Worm (Caenorhabditis elegans) whole organism, young adult: ENCODE results near the gene icl-1.

ENCODE experiments used
- B0035.1 ChIP-seq: sonication (generic microtip); optimal IDR thresholded peaks from 2 replicates; lab custom pipeline; 2016; ENCODE audit warnings: missing genetic modification characterization, mild to moderate bottlenecking, missing compliant biosample characterization, missing genotype, missing genetic modification reagents
- C06A6.2 ChIP-seq: fragments of 200-800 bp; sonication (Bioruptor generic); conservative IDR thresholded peaks from 2 replicates; pipeline ENCODE4 v1.3.6; 2022; ENCODE audit warnings: missing genetic modification characterization, missing compliant biosample characterization
- C17E4.6 ChIP-seq: fragments of 200-800 bp; sonication (Bioruptor generic); IDR thresholded peaks from 2 replicates; pipeline ENCODE4 v1.3.6; 2022; ENCODE audit warnings: missing genetic modification reagents, missing genetic modification characterization, missing compliant biosample characterization
- F10E7.11 ChIP-seq: sonication (generic microtip); optimal IDR thresholded peaks from 2 replicates; lab custom pipeline; 2017; ENCODE audit warnings: mild to moderate bottlenecking, missing genetic modification characterization, moderate library complexity, missing compliant biosample characterization
- F22D6.2 ChIP-seq: sonication (generic microtip); optimal IDR thresholded peaks from 2 replicates; lab custom pipeline; 2016; ENCODE audit warnings: mild to moderate bottlenecking, missing genetic modification characterization, missing compliant biosample characterization
- F23B12.7 ChIP-seq: sonication (generic microtip); optimal IDR thresholded peaks from 2 replicates; lab custom pipeline; 2017; ENCODE audit warnings: missing genetic modification characterization, mild to moderate bottlenecking, missing compliant biosample characterization, antibody characterized with exemption, moderate library complexity; ENCODE audit not compliant: insufficient read depth
- F33H1.4 ChIP-seq: fragments of 200-800 bp; sonication (Bioruptor generic); IDR thresholded peaks from 2 replicates; pipeline ENCODE4 v1.3.6; 2022; ENCODE audit warnings: missing genetic modification reagents, missing genetic modification characterization, missing compliant biosample characterization
- F52B5.7 ChIP-seq: sonication (generic microtip); optimal IDR thresholded peaks from 2 replicates; lab custom pipeline; 2016; ENCODE audit warnings: mild to moderate bottlenecking, missing genetic modification characterization, missing compliant biosample characterization
- F57A8.1 ChIP-seq: fragments of 200-800 bp; sonication (Bioruptor generic); optimal IDR thresholded peaks from 2 replicates; lab custom pipeline; 2018; ENCODE audit warnings: mild to moderate bottlenecking, missing genetic modification characterization, moderate library complexity, missing compliant biosample characterization
- K11D2.4 ChIP-seq: fragments of 200-800 bp; sonication (Bioruptor generic); IDR thresholded peaks from 2 replicates; pipeline ENCODE4 v1.3.6; 2022; ENCODE audit warnings: missing genetic modification reagents, missing genetic modification characterization, missing compliant biosample characterization
- Y53F4B.3 ChIP-seq: fragments of 200-800 bp; sonication (Bioruptor generic); IDR thresholded peaks from 2 replicates; pipeline ENCODE4 v1.3.6; 2022; ENCODE audit warnings: missing genetic modification reagents, missing genetic modification characterization, missing compliant biosample characterization
- Y56A3A.18 ChIP-seq: fragments of 200-800 bp; sonication (Bioruptor generic); IDR thresholded peaks from 2 replicates; pipeline ENCODE4 v1.3.6; 2022; ENCODE audit warnings: missing genetic modification reagents, missing genetic modification characterization, missing compliant biosample characterization
- Y95B8A.8 ChIP-seq: fragments of 200-800 bp; sonication (Bioruptor generic); IDR thresholded peaks from 2 replicates; pipeline ENCODE4 v1.3.6; 2022; ENCODE audit warnings: missing genetic modification reagents, missing genetic modification characterization, missing compliant biosample characterization
- ZK185.1 ChIP-seq: sonication (generic microtip); optimal IDR thresholded peaks from 2 replicates; lab custom pipeline; 2016; ENCODE audit warnings: mild to moderate bottlenecking, missing genetic modification characterization, missing compliant biosample characterization; ENCODE audit not compliant: poor library complexity, severe bottlenecking
- athp-1 ChIP-seq: sonication (generic microtip); optimal IDR thresholded peaks from 2 replicates; lab custom pipeline; 2017; ENCODE audit warnings: mild to moderate bottlenecking, missing genetic modification characterization, missing compliant biosample characterization
- attf-3 ChIP-seq: fragments of 200-800 bp; sonication (Bioruptor generic); conservative IDR thresholded peaks from 2 replicates; pipeline ENCODE4 v1.3.6; 2022; ENCODE audit warnings: missing genetic modification reagents, missing genetic modification characterization, missing compliant biosample characterization
- attf-5 ChIP-seq: fragments of 200-800 bp; sonication (Bioruptor generic); optimal IDR thresholded peaks from 2 replicates; lab custom pipeline; 2018; ENCODE audit warnings: mild to moderate bottlenecking, missing genetic modification characterization, missing compliant biosample characterization
- attf-6 ChIP-seq: fragments of 200-800 bp; sonication (Bioruptor generic); IDR thresholded peaks from 2 replicates; pipeline ENCODE4 v1.3.6; 2022; ENCODE audit warnings: missing genetic modification reagents, missing genetic modification characterization, missing compliant biosample characterization
- ccch-3 ChIP-seq: fragments of 200-800 bp; sonication (Bioruptor generic); optimal IDR thresholded peaks from 2 replicates; lab custom pipeline; 2018; ENCODE audit warnings: mild to moderate bottlenecking, missing genetic modification characterization, missing compliant biosample characterization
- ceh-27 ChIP-seq: fragments of 200-800 bp; sonication (Bioruptor generic); optimal IDR thresholded peaks from 2 replicates; lab custom pipeline; 2018; ENCODE audit warnings: mild to moderate bottlenecking, missing genetic modification characterization, moderate library complexity, missing compliant biosample characterization
- ceh-40 ChIP-seq: fragments of 200-800 bp; sonication (Bioruptor generic); IDR thresholded peaks from 2 replicates; pipeline ENCODE4 v1.3.6; 2022; ENCODE audit warnings: missing genetic modification characterization, missing compliant biosample characterization
- die-1 ChIP-seq: sonication (generic microtip); optimal IDR thresholded peaks from 2 replicates; lab custom pipeline; 2016; ENCODE audit warnings: missing genotype, mild to moderate bottlenecking, missing genetic modification characterization, missing compliant biosample characterization
- dox-1 ChIP-seq: fragments of 200-800 bp; sonication (Bioruptor generic); IDR thresholded peaks from 2 replicates; pipeline ENCODE4 v1.3.6; 2022; ENCODE audit warnings: missing genetic modification reagents, missing genetic modification characterization, missing compliant biosample characterization
- egl-18 ChIP-seq: fragments of 200-800 bp; sonication (Bioruptor generic); IDR thresholded peaks from 2 replicates; pipeline ENCODE4 v1.3.6; 2022; ENCODE audit warnings: missing genetic modification reagents, missing genetic modification characterization, missing compliant biosample characterization
- egl-44 ChIP-seq: fragments of 200-800 bp; sonication (Bioruptor generic); IDR thresholded peaks from 2 replicates; pipeline ENCODE4 v1.3.6; 2022; ENCODE audit warnings: missing genetic modification reagents, missing genetic modification characterization, missing compliant biosample characterization
- egrh-3 ChIP-seq: fragments of 200-800 bp; sonication (Bioruptor generic); IDR thresholded peaks from 2 replicates; pipeline ENCODE4 v1.3.6; 2022; ENCODE audit warnings: missing genetic modification reagents, missing genetic modification characterization, missing compliant biosample characterization
- ekl-4 ChIP-seq: fragments of 200-800 bp; sonication (Bioruptor generic); IDR thresholded peaks from 2 replicates; pipeline ENCODE4 v1.3.6; 2022; ENCODE audit warnings: missing genetic modification reagents, missing genetic modification characterization, missing compliant biosample characterization
- hlh-26 ChIP-seq: fragments of 200-800 bp; sonication (Bioruptor generic); conservative IDR thresholded peaks from 2 replicates; pipeline ENCODE4 v1.3.6; 2022; ENCODE audit warnings: missing genetic modification reagents, missing genetic modification characterization, missing compliant biosample characterization
- hmg-1.2 ChIP-seq: fragments of 200-800 bp; sonication (Bioruptor generic); IDR thresholded peaks from 2 replicates; pipeline ENCODE4 v1.3.6; 2022; ENCODE audit warnings: missing genetic modification reagents, missing genetic modification characterization, missing compliant biosample characterization
- let-526 ChIP-seq: fragments of 200-800 bp; sonication (Bioruptor generic); IDR thresholded peaks from 2 replicates; pipeline ENCODE4 v1.3.6; 2022; ENCODE audit warnings: missing genetic modification reagents, missing genetic modification characterization, missing compliant biosample characterization
- lin-26 ChIP-seq: fragments of 200-800 bp; sonication (Bioruptor generic); IDR thresholded peaks from 2 replicates; pipeline ENCODE4 v1.3.6; 2022; ENCODE audit warnings: missing genetic modification reagents, missing genetic modification characterization, missing compliant biosample characterization
- mcd-1 ChIP-seq: fragments of 200-800 bp; sonication (Bioruptor generic); IDR thresholded peaks from 2 replicates; pipeline ENCODE4 v1.3.6; 2022; ENCODE audit warnings: missing genetic modification reagents, missing genetic modification characterization, missing compliant biosample characterization
- mel-28 ChIP-seq: sonication (generic microtip); optimal IDR thresholded peaks from 2 replicates; lab custom pipeline; 2016; ENCODE audit warnings: borderline replicate concordance, mild to moderate bottlenecking, missing genetic modification characterization, missing compliant biosample characterization
- pbrm-1 ChIP-seq: fragments of 200-800 bp; sonication (Bioruptor generic); IDR thresholded peaks from 2 replicates; pipeline ENCODE4 v1.3.6; 2022; ENCODE audit warnings: missing genetic modification reagents, missing genetic modification characterization, missing compliant biosample characterization
- pha-4 ChIP-seq: fragments of 150-350 bp; sonication (generic microtip); optimal IDR thresholded peaks from 2 replicates; lab custom pipeline; 2014; ENCODE audit warnings: missing biosample characterization, missing genetic modification reagents, missing genetic modification characterization
- rcor-1 ChIP-seq: fragments of 200-800 bp; sonication (Bioruptor generic); IDR thresholded peaks from 2 replicates; pipeline ENCODE4 v1.3.6; 2022; ENCODE audit warnings: missing genetic modification reagents, missing genetic modification characterization, missing compliant biosample characterization
- repo-1 ChIP-seq: sonication (generic microtip); optimal IDR thresholded peaks from 2 replicates; lab custom pipeline; 2017; ENCODE audit warnings: mild to moderate bottlenecking, missing genetic modification characterization, missing compliant biosample characterization
- rpc-1 ChIP-seq, 2 experiments: fragments of 150-350 bp in 1 of 2; sonication (generic microtip) in 1 of 2; optimal IDR thresholded peaks; 2 replicates each; lab custom pipeline; 2014 to 2018; ENCODE audit warnings: missing biosample characterization in 1 of 2, missing genetic modification characterization in 1 of 2, missing genetic modification reagents in 1 of 2, missing genotype in 1 of 2
- snpc-4 ChIP-seq, 5 experiments: fragments of 150-350 bp in 1 of 5; sonication (generic microtip) in 4 of 5; optimal IDR thresholded peaks; 2 replicates each; lab custom pipeline; 2014 to 2018; ENCODE audit warnings: missing genetic modification characterization in 5 of 5, missing biosample characterization in 3 of 5, antibody characterized with exemption in 2 of 5, mild to moderate bottlenecking in 2 of 5, missing compliant biosample characterization in 2 of 5, missing genotype in 2 of 5, moderate library complexity in 2 of 5, missing genetic modification reagents in 1 of 5
- unc-62 ChIP-seq: fragments of 150-350 bp; optimal IDR thresholded peaks from 2 replicates; lab custom pipeline; 2014; ENCODE audit warnings: missing biosample characterization, missing genetic modification reagents, missing genetic modification characterization
- ztf-25 ChIP-seq: fragments of 200-800 bp; sonication (Bioruptor generic); IDR thresholded peaks from 2 replicates; pipeline ENCODE4 v1.3.6; 2022; ENCODE audit warnings: missing genetic modification reagents, missing genetic modification characterization, missing compliant biosample characterization
- ztf-26 ChIP-seq: sonication (generic microtip); optimal IDR thresholded peaks from 2 replicates; lab custom pipeline; 2017; ENCODE audit warnings: missing genetic modification characterization, missing compliant biosample characterization
- ztf-6 ChIP-seq: fragments of 200-800 bp; sonication (Bioruptor generic); IDR thresholded peaks from 2 replicates; pipeline ENCODE4 v1.3.6; 2022; ENCODE audit warnings: missing genetic modification reagents, missing genetic modification characterization, missing compliant biosample characterization

The icl-1 gene

ce11 chrV:738770-739169, 11.0 kb upstream of the icl-1 start, which contains the start of gene srj-24:
Gene srj-24, minus strand, starts transcription at chrV:738870.
- TF ChIP-seq Y56A3A.18 (GFP tag; lab: Robert Waterston, UW) (no peak), rpc-1 (optimal IDR thresholded peaks at IDR 0.05; lab: Kevin White, UChicago) (no peak), rpc-1 (tag; optimal IDR thresholded peaks at IDR 0.05; lab: Kevin White, UChicago) (no peak), hlh-26 (GFP tag; lab: Robert Waterston, UW) (no peak), F23B12.7 (tag; lab: Kevin White, UChicago) (no peak), ztf-26 (tag; lab: Kevin White, UChicago) (no peak), repo-1 (tag; lab: Kevin White, UChicago) (no peak), ekl-4 (GFP tag; lab: Robert Waterston, UW) (no peak), C06A6.2 (no peak)

DNA sequence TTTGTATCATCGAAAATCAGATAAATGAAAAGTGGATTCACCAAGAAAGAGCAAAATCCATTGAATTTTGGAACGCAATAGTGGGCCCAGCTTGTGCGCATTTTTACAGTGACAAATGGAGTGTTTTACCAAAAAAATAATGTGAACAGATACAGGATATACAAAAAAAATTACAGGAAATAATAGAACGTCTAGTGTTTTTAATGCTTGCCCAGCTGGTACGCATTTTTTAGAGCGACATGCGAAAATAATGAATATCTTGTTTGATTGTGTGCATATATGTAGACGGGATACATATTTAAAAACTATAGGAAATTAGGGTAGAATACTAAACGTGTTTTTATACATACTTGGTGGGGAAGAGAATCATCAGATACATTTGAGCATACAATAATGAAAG, 8.4 kb upstream of the icl-1 start, which contains the start of gene srj-25:
Gene srj-25, minus strand, starts transcription at position 101 of the 400 bp plus-strand sequence.
- TF ChIP-seq pha-4 (tag; lab: Kevin White, UChicago) (no peak), ccch-3 (GFP tag; lab: Kevin White, UChicago) (no peak), Y53F4B.3 (GFP tag; lab: Robert Waterston, UW) (no peak), let-526 (GFP tag; lab: Robert Waterston, UW) (no peak), die-1 (tag; lab: Kevin White, UChicago) (no peak), mel-28 (tag; lab: Kevin White, UChicago) (no peak), ceh-40 (no peak), ceh-27 (GFP tag; lab: Kevin White, UChicago) (no peak), ztf-25 (GFP tag; lab: Robert Waterston, UW) (no peak), repo-1 (tag; lab: Kevin White, UChicago) (no peak), ztf-6 (no peak), attf-6 (GFP tag; lab: Robert Waterston, UW) (no peak), attf-3 (GFP tag; lab: Robert Waterston, UW) (no peak), F52B5.7 (tag; lab: Kevin White, UChicago) (no peak), F33H1.4 (GFP tag; lab: Robert Waterston, UW) (no peak), C17E4.6 (GFP tag; lab: Robert Waterston, UW) (no peak), ekl-4 (GFP tag; lab: Robert Waterston, UW) (no peak), egl-18 (GFP tag; lab: Robert Waterston, UW) (no peak), rcor-1 (GFP tag; lab: Robert Waterston, UW) (no peak), lin-26 (GFP tag; lab: Robert Waterston, UW) (no peak)

DNA sequence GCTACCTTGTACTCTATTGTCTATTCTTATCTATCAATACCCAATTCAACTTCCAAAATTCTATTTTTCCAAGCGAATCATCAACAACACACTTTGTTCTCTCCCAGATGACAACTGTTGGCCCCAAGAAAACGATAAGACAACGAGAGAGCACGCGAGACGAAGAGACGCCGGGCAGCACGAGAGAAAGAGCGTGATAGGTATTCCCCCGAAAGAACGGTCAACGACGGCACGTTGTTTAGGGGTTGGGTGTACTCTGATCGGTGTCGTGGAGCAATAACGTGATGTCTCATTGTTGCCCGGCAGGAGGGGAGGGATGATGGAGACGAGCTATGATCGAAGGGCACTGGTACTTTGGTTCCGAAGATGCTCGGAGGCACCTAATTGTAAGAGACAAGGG, 3.5 kb upstream of the icl-1 start:
- peak; percentile 77 for TF ChIP-seq pbrm-1
- TF ChIP-seq F57A8.1 (GFP tag; lab: Kevin White, UChicago): no peak
- peak; percentile 84 for TF ChIP-seq K11D2.4
- TF ChIP-seq B0035.1 (tag; lab: Kevin White, UChicago): peak; percentile 32
- peak; percentile 78 for TF ChIP-seq ekl-4 (GFP tag; lab: Robert Waterston, UW)
- TF ChIP-seq ZK185.1 (tag; lab: Kevin White, UChicago): peak; percentile 73
- TF ChIP-seq F52B5.7 (tag; lab: Kevin White, UChicago): peak; percentile 76
- TF ChIP-seq ceh-27 (GFP tag; lab: Kevin White, UChicago): peak; percentile 41
- TF ChIP-seq egl-44 (GFP tag; lab: Robert Waterston, UW): peak; percentile 88; the same call in 1 of the 2 replicates
- peak; percentile 74; the same call in 1 of the 2 replicates for TF ChIP-seq Y95B8A.8 (GFP tag; lab: Robert Waterston, UW)
- TF ChIP-seq mcd-1 (GFP tag; lab: Robert Waterston, UW): peak; percentile 73
- TF ChIP-seq unc-62 (GFP tag; lab: Kevin White, UChicago): peak; percentile 83
- TF ChIP-seq hmg-1.2: peak; percentile 85
- peak; percentile 67 for TF ChIP-seq egrh-3 (GFP tag; lab: Robert Waterston, UW)
- TF ChIP-seq athp-1: peak; percentile 18
- TF ChIP-seq F22D6.2 (tag; lab: Kevin White, UChicago): peak; percentile 84
- peak; percentile 57 for TF ChIP-seq die-1 (tag; lab: Kevin White, UChicago)
- TF ChIP-seq dox-1 (GFP tag; lab: Robert Waterston, UW): peak; percentile 60; the same call in 1 of the 2 replicates
- no peak for TF ChIP-seq F10E7.11 (tag; lab: Kevin White, UChicago)
- peak; percentile 78 for TF ChIP-seq repo-1 (tag; lab: Kevin White, UChicago)
- TF ChIP-seq attf-5 (GFP tag; lab: Kevin White, UChicago): peak; percentile 81
- TF ChIP-seq rcor-1 (GFP tag; lab: Robert Waterston, UW): peak; percentile 47; the same call in 1 of the 2 replicates
- no peak for TF ChIP-seq snpc-4 (GFP tag; optimal IDR thresholded peaks at IDR 0.05; lab: Kevin White, UChicago)
- TF ChIP-seq snpc-4 (tag; optimal IDR thresholded peaks at IDR 0.05; lab: Kevin White, UChicago): peak in 2 of 4 experiments; percentile 41 to 47
